Fruit fly (Drosophila melanogaster): ENCODE data around the gene Arf4.

The Arf4 gene

DNA sequence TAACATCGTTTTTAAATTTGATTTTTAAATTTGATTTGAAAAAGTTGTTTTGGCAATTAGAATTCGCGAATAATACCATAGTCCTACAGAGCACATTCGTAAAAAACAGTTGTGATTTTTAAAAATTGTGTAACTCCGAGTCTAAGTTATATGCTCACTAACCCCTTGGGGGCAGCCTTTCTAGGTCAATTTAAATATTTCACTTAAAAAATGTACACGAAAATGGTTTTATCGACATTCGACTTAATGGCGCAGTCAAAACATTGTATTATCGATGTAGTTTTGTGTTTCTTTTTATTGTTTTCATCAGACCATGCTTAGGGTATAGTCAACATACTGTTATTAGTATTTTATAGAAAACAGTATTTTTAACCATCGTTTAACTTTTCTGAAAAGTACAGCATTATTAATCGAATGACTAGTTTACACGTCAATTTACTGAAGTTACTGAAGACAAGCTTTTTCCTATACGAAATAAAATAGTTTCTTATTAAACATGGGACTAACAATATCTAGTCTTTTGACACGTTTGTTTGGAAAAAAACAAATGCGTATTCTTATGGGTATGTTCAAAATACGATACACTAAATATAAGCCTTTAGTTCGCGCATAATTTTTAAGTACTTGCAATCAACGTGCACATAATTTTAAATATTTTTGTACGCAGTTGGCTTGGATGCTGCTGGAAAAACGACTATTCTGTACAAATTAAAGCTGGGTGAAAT, at the start of gene Arf4:
Gene Arf4 (plus strand): TSS at position 399 of the 725 bp plus-strand sequence.
- peak; percentile 77 for TF ChIP-seq CG17801 (GFP tag; optimal IDR thresholded peaks at IDR 0.05; ENCODE audit: partially characterized antibody)

dm6 chr4:1084326-1085062, 39.5 kb upstream of the Arf4 start, which contains the start of gene Actbeta:
Gene Actbeta, minus strand, starts transcription at chr4:1084796.
- TF ChIP-seq CG17801 (GFP tag; optimal IDR thresholded peaks at IDR 0.05; ENCODE audit: partially characterized antibody), result no peak

dm6 chr4:1088480-1088879, 35.5 kb upstream of the Arf4 start, which contains the start of gene sv:
Gene sv, plus strand, starts transcription at chr4:1088798.
- TF ChIP-seq CG17801 (GFP tag; optimal IDR thresholded peaks at IDR 0.05; ENCODE audit: partially characterized antibody), result no peak

DNA sequence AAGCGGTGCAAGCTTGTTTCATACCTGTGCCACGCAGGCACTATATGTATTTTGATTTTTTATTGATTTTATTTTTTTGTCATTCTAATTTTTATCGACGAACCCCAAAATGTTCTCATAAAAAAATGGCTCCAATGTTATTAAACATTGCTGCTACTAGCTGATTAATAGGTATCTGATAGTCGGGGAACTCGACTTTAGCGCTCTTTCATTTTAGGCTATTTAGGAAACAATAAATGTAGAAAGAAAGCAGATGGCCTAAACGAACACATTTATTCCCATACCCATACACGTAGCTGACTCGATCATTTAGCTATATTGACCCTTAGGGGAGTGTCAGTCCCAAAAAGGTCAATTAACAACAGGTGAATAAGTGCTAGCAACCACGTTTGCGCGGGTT, 33.7 kb upstream of the Arf4 start:
- no peak for TF ChIP-seq CG17801 (GFP tag; optimal IDR thresholded peaks at IDR 0.05; ENCODE audit: partially characterized antibody)

DNA sequence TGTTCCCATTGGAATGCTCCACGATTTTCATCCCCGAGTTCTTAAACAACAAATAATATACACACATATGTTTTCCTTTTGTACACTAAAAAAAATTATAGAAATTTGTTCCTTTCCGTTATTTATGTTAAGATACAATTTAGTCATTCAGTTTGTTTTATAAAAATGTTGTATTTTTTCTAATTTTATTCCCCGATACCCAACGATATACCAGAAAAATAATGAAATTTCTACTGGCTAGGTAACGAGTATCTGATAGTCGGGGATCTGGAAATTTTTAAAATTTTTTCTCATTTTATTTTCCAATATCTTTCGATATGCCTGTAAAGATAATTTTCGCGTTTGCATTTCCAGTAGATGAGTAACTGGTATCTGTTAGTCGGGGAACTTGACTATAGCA, 30.5 kb upstream of the Arf4 start:
- TF ChIP-seq CG17801 (GFP tag; optimal IDR thresholded peaks at IDR 0.05; ENCODE audit: partially characterized antibody), result no peak

DNA sequence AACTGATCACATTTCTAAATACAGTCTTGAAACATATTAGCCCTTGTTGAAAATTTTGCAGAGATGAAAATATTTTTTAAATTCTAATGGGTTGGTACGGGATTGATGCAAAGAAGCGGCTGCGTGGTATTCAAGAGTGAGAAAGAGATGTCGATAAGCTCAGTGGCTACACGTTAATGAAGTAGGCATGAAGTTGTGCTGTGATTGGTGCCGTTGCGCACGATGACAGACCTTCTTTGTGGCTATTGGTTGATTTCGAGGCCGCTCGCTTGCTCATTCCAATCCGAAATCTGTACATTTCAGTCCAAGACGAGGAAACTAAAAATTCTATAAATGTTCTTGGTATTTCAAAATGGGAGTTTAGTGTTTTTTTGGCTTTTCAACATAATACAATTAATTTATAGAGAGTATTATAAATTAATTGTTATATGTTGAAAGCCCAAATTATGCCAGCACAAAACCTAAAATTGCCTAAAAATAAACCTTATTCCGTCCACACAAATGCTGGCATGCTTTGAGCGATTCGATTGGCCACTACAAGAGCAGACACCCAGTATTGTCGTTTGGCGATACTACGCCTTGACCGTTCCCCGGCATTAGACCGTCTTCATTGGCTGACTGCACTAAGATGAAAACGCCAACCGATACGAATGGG, 26.2 kb upstream of the Arf4 start:
- TF ChIP-seq CG17801 (GFP tag; optimal IDR thresholded peaks at IDR 0.05; ENCODE audit: partially characterized antibody), result no peak

- TF ChIP-seq CG17801 (GFP tag; optimal IDR thresholded peaks at IDR 0.05; ENCODE audit: partially characterized antibody), result no peak
Observed at dm6 chr4:1106114-1106513, 17.9 kb upstream of the Arf4 start.

dm6 chr4:1112867-1113769, 10.8 kb upstream of the Arf4 start:
- peak; percentile 83 for TF ChIP-seq CG17801 (GFP tag; optimal IDR thresholded peaks at IDR 0.05; ENCODE audit: partially characterized antibody)

- TF ChIP-seq CG17801 (GFP tag; optimal IDR thresholded peaks at IDR 0.05; ENCODE audit: partially characterized antibody), result no peak
Observed at dm6 chr4:1115299-1115698, 8.7 kb upstream of the Arf4 start.

- no peak for TF ChIP-seq CG17801 (GFP tag; optimal IDR thresholded peaks at IDR 0.05; ENCODE audit: partially characterized antibody)
Observed at dm6 chr4:1121888-1122287, 2.1 kb upstream of the Arf4 start.

DNA sequence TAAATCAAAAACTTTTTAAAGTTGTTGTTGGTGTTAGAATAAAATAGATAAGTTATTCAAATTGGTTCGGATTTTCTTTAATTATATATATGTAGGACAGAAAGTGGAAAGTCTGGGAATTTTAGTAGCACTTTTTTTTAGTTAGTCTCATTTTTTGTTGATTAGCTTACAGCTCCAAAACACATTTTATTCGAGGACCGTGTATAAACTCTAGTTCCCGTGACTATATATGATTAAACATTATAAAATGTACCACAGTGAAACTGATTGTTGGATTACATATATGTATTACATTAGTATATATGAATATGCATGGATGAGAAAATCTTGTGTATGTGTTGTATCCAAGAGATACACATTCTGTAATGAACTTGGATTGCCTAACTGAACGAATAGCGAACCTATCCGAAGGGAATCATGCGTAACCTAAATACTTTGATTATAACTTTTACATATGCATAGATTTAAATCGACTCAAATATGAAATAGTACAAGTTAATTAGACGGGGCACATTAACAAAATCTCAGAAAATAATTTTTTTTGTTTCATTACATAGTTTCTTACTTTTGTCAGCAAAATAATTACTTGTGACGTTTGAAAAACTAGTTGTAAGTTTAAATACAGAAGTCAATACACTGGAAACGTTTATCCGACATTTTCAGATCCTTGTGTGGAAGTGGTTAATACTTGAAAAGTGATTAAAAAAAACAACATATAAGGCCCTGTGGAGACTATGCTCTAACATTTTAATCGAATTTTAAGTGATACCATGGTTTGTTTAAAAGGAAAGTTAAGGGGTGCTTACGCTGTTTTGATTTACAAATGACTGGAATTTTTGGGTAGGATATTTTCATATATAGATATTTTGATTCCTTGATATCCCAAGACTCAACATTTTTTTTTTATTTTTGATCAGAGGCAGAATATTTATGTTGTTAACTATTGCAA, 1.0 kb upstream of the Arf4 start, which contains the start of gene Cals:
Gene Cals (minus strand): TSS at position 700 of the 949 bp plus-strand sequence.
- no peak for TF ChIP-seq CG17801 (GFP tag; optimal IDR thresholded peaks at IDR 0.05; ENCODE audit: partially characterized antibody)

DNA sequence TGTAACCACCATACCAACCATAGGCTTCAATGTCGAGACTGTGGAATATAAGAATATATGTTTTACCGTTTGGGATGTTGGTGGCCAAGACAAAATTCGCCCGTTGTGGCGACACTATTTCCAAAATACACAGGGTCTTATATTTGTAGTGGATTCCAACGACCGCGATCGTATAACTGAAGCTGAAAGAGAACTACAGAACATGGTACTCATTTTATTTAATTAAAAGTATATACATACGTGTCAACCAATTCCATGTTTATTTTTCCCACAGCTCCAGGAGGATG, 470 bp downstream of the Arf4 start:
- TF ChIP-seq CG17801 (GFP tag; optimal IDR thresholded peaks at IDR 0.05; ENCODE audit: partially characterized antibody), result no peak

- TF ChIP-seq CG17801 (GFP tag; optimal IDR thresholded peaks at IDR 0.05; ENCODE audit: partially characterized antibody), result no peak
Observed at dm6 chr4:1126290-1126689, 2.3 kb downstream of the Arf4 start, which contains the start of gene CG11155. Gene CG11155, plus strand, starts transcription at chr4:1126602.

DNA sequence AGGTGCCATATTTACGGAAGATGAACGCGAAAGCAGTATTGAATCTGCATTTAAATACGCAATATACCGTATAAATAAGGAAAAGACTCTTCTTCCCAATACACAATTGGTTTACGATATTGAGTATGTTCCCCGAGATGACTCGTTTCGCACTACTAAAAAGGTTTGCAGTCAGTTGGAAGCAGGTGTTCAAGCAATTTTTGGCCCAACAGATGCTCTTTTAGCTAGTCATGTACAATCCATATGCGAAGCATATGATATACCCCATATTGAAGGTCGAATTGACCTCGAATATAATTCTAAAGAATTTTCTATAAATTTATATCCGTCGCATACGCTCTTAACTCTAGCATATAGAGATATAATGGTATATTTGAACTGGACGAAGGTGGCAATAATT, 3.0 kb downstream of the Arf4 start:
- TF ChIP-seq CG17801 (GFP tag; optimal IDR thresholded peaks at IDR 0.05; ENCODE audit: partially characterized antibody), result no peak
